Worm (Caenorhabditis elegans) whole organism, L3 larva: ENCODE data around the gene tps-1.

ENCODE experiments used
- R02D3.7 ChIP-seq: fragments of 150-350 bp; optimal IDR thresholded peaks from 2 replicates; lab custom pipeline; 2014; ENCODE audit warnings: missing biosample characterization, missing genetic modification characterization
- aly-2 ChIP-seq: fragments of 150-350 bp; optimal IDR thresholded peaks from 2 replicates; lab custom pipeline; 2014; ENCODE audit warnings: missing biosample characterization, missing genetic modification characterization
- ceh-28 ChIP-seq: fragments of 150-350 bp; optimal IDR thresholded peaks from 2 replicates; lab custom pipeline; 2014; ENCODE audit warnings: missing biosample characterization, missing genetic modification reagents, missing genetic modification characterization
- ceh-82 ChIP-seq: fragments of 150-350 bp; optimal IDR thresholded peaks from 2 replicates; lab custom pipeline; 2014; ENCODE audit warnings: missing biosample characterization, missing genetic modification characterization
- ceh-9 ChIP-seq: sonication (generic microtip); optimal IDR thresholded peaks from 2 replicates; lab custom pipeline; 2018; ENCODE audit warnings: missing biosample characterization, missing genetic modification characterization
- daf-12 ChIP-seq: fragments of 150-350 bp; optimal IDR thresholded peaks from 2 replicates; lab custom pipeline; 2014; ENCODE audit warnings: missing biosample characterization, missing genetic modification reagents, missing genetic modification characterization
- egl-5 ChIP-seq: fragments of 150-350 bp; optimal IDR thresholded peaks from 2 replicates; lab custom pipeline; 2017; ENCODE audit warnings: missing biosample characterization, missing genetic modification reagents, missing genetic modification characterization, inconsistent platforms
- elt-1 ChIP-seq: fragments of 150-350 bp; optimal IDR thresholded peaks from 2 replicates; lab custom pipeline; 2014; ENCODE audit warnings: missing biosample characterization, missing genetic modification characterization
- elt-2 ChIP-seq: sonication (generic microtip); optimal IDR thresholded peaks from 2 replicates; lab custom pipeline; 2016; ENCODE audit warnings: missing genetic modification reagents, mild to moderate bottlenecking, missing genetic modification characterization, missing compliant biosample characterization
- elt-3 ChIP-seq, 3 experiments: fragments of 150-350 bp in 1 of 3; sonication (generic microtip) in 2 of 3; optimal IDR thresholded peaks; 2 replicates in 2 of 3; 4 replicates in 1 of 3; lab custom pipeline; 2014 to 2017; ENCODE audit warnings: missing biosample characterization in 3 of 3, missing genetic modification characterization in 3 of 3
- eor-1 ChIP-seq, 2 experiments: fragments of 150-350 bp; optimal IDR thresholded peaks; 2 replicates each; lab custom pipeline; 2014 to 2018; ENCODE audit warnings: missing biosample characterization in 2 of 2, missing genetic modification characterization in 2 of 2
- fkh-2 ChIP-seq: fragments of 150-350 bp; optimal IDR thresholded peaks from 2 replicates; lab custom pipeline; 2014; ENCODE audit warnings: missing biosample characterization, missing genetic modification reagents, missing genetic modification characterization
- hmg-11 ChIP-seq: sonication (generic microtip); optimal IDR thresholded peaks from 2 replicates; lab custom pipeline; 2016; ENCODE audit warnings: missing genetic modification characterization, missing compliant biosample characterization
- jun-1 ChIP-seq: fragments of 150-350 bp; optimal IDR thresholded peaks from 2 replicates; lab custom pipeline; 2014; ENCODE audit warnings: missing biosample characterization, missing genetic modification reagents, missing genetic modification characterization
- lin-15B ChIP-seq: fragments of 150-350 bp; optimal IDR thresholded peaks from 2 replicates; lab custom pipeline; 2014; ENCODE audit warnings: missing biosample characterization, missing genetic modification characterization
- lin-39 ChIP-seq: fragments of 150-350 bp; optimal IDR thresholded peaks from 2 replicates; lab custom pipeline; 2018; ENCODE audit warnings: missing biosample characterization, missing genetic modification reagents, missing genetic modification characterization
- lsy-12 ChIP-seq: sonication (generic microtip); optimal IDR thresholded peaks from 2 replicates; lab custom pipeline; 2016; ENCODE audit warnings: mild to moderate bottlenecking, missing genetic modification characterization, missing compliant biosample characterization
- mml-1 ChIP-seq: fragments of 150-350 bp; sonication (generic microtip); optimal IDR thresholded peaks from 3 replicates; lab custom pipeline; 2014; ENCODE audit warnings: missing biosample characterization, missing genetic modification characterization
- nfya-1 ChIP-seq: sonication (generic microtip); optimal IDR thresholded peaks from 2 replicates; lab custom pipeline; 2017; ENCODE audit warnings: missing genetic modification characterization, mild to moderate bottlenecking, missing compliant biosample characterization, antibody characterized with exemption, moderate library complexity; ENCODE audit not compliant: insufficient read depth
- nhr-11 ChIP-seq: fragments of 150-350 bp; optimal IDR thresholded peaks from 2 replicates; lab custom pipeline; 2014; ENCODE audit warnings: missing biosample characterization, missing genetic modification characterization
- nhr-12 ChIP-seq: fragments of 150-350 bp; optimal IDR thresholded peaks from 2 replicates; lab custom pipeline; 2014; ENCODE audit warnings: missing biosample characterization, missing genetic modification characterization
- nhr-23 ChIP-seq: fragments of 150-350 bp; optimal IDR thresholded peaks from 2 replicates; lab custom pipeline; 2014; ENCODE audit warnings: missing biosample characterization, missing genetic modification reagents, missing genetic modification characterization
- nhr-237 ChIP-seq: fragments of 150-350 bp; optimal IDR thresholded peaks from 2 replicates; lab custom pipeline; 2014; ENCODE audit warnings: missing biosample characterization, missing genetic modification characterization
- nhr-25 ChIP-seq: sonication (generic microtip); optimal IDR thresholded peaks from 2 replicates; lab custom pipeline; 2017; ENCODE audit warnings: missing biosample characterization, missing genetic modification characterization
- nhr-28 ChIP-seq: fragments of 150-350 bp; optimal IDR thresholded peaks from 2 replicates; lab custom pipeline; 2014; ENCODE audit warnings: missing biosample characterization, missing genetic modification characterization
- nhr-43 ChIP-seq: sonication (generic microtip); optimal IDR thresholded peaks from 2 replicates; lab custom pipeline; 2016; ENCODE audit warnings: mild to moderate bottlenecking, missing genetic modification characterization, missing compliant biosample characterization; ENCODE audit not compliant: poor library complexity, severe bottlenecking
- nhr-67 ChIP-seq: fragments of 150-350 bp; optimal IDR thresholded peaks from 2 replicates; lab custom pipeline; 2014; ENCODE audit warnings: missing biosample characterization, missing genetic modification characterization
- nhr-77 ChIP-seq: fragments of 150-350 bp; optimal IDR thresholded peaks from 2 replicates; lab custom pipeline; 2014; ENCODE audit warnings: missing biosample characterization, missing genetic modification characterization
- pha-4 ChIP-seq: fragments of 150-350 bp; optimal IDR thresholded peaks from 2 replicates; lab custom pipeline; 2014; ENCODE audit warnings: missing biosample characterization, missing genetic modification reagents, missing genetic modification characterization
- sea-2 ChIP-seq: fragments of 150-350 bp; sonication (generic microtip); optimal IDR thresholded peaks from 4 replicates; lab custom pipeline; 2014; ENCODE audit warnings: missing biosample characterization, missing genetic modification reagents, missing genetic modification characterization
- skn-1 ChIP-seq: fragments of 150-350 bp; optimal IDR thresholded peaks from 2 replicates; lab custom pipeline; 2014; ENCODE audit warnings: missing biosample characterization, missing genetic modification characterization
- snpc-4 ChIP-seq: fragments of 150-350 bp; optimal IDR thresholded peaks from 2 replicates; lab custom pipeline; 2014; ENCODE audit warnings: missing biosample characterization, missing genetic modification characterization
- unc-62 ChIP-seq: fragments of 150-350 bp; sonication (generic microtip); optimal IDR thresholded peaks from 4 replicates; lab custom pipeline; 2014; ENCODE audit warnings: missing biosample characterization, missing genetic modification reagents, missing genetic modification characterization
- zag-1 ChIP-seq: fragments of 150-350 bp; optimal IDR thresholded peaks from 2 replicates; lab custom pipeline; 2014; ENCODE audit warnings: missing biosample characterization, missing genetic modification characterization

The tps-1 gene

DNA sequence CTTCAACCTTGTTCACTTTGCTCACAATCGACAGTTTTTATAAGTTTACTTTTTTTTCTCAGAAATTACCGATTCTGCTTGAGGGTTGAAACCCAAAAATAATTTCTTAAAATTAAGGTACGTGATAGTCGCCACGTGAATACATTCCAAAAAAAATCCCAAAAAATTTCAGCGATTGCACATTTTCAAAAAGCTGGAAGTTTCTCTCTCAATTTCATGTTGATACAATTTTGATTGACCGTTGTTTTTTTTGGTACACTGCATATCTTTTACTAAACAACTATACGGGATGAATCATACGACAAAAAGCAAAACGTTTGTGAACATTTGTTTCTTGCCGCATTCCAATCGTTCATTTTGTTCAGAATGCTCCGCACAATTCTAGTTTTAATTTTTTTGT is 35.9 kb downstream of the tps-1 start, which contains the start of gene C36E6.8:
TSS of gene C36E6.8 (plus strand) at position 301 of the 400 bp plus-strand sequence.
- TF ChIP-seq nhr-77 (tag; lab: Kevin White, UChicago): no peak
- TF ChIP-seq snpc-4 (tag; lab: Kevin White, UChicago): no peak
- no peak for TF ChIP-seq fkh-2 (tag; lab: Kevin White, UChicago)
- TF ChIP-seq lsy-12 (tag; lab: Kevin White, UChicago): no peak
- no peak for TF ChIP-seq hmg-11 (tag; lab: Kevin White, UChicago)
- no peak for TF ChIP-seq nhr-28 (tag; lab: Kevin White, UChicago)
- no peak for TF ChIP-seq ceh-9 (tag; lab: Kevin White, UChicago)
- no peak for TF ChIP-seq nhr-23 (tag; lab: Kevin White, UChicago)
- no peak for TF ChIP-seq egl-5
- no peak for TF ChIP-seq ceh-82 (tag; lab: Kevin White, UChicago)
- no peak for TF ChIP-seq nhr-237 (tag; lab: Kevin White, UChicago)
- no peak for TF ChIP-seq ceh-28 (tag; lab: Kevin White, UChicago)
- no peak for TF ChIP-seq elt-2 (tag; lab: Kevin White, UChicago)
- TF ChIP-seq nfya-1 (tag; lab: Kevin White, UChicago): no peak
- TF ChIP-seq jun-1: no peak

DNA sequence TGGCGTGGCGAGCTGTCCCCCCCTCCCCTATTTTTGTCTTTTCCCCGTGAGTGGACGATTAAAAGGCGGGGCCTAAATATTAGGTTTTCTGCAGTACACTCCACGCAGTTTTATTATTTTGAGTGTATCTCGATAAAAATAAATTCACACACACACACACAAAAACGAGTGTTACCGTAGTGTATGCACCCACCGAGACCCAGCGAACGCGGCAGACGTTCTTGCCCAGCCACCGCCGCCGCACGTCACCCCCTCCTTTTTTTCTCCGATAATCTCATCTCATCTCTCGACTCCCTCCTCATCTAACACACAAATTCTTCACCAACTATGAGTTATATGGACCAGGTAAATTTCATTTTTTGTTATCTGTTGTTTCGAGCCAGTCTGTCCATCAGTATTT is 40.1 kb downstream of the tps-1 start, which contains the start of gene fubl-3:
TSS of gene fubl-3 (plus strand) at position 212 of the 400 bp plus-strand sequence.
- TF ChIP-seq nhr-25 (tag; lab: Kevin White, UChicago) (peak; percentile 7), R02D3.7 (tag; lab: Kevin White, UChicago) (no peak), nfya-1 (tag; lab: Kevin White, UChicago) (peak; percentile 82), lin-15B (tag; lab: Kevin White, UChicago) (peak; percentile 27), eor-1 (tag; optimal IDR thresholded peaks at IDR 0.05; lab: Kevin White, UChicago) (no peak), skn-1 (peak; percentile 11), nhr-23 (tag; lab: Kevin White, UChicago) (peak; percentile 14), snpc-4 (tag; lab: Kevin White, UChicago) (peak; percentile 72), elt-1 (tag; lab: Kevin White, UChicago) (peak; percentile 1), pha-4 (tag; lab: Kevin White, UChicago) (peak; percentile 23), lin-39 (tag; lab: Kevin White, UChicago) (peak; percentile 55), elt-2 (tag; lab: Kevin White, UChicago) (peak; percentile 27), sea-2 (GFP tag; lab: Kevin White, UChicago) (no peak)

- TF ChIP-seq nhr-12 (tag; lab: Kevin White, UChicago) (no peak), egl-5 (peak; percentile 91)
These were observed 45.5 kb downstream of the tps-1 start, which contains the start of gene pbo-6 for ce11 chrX:17428803-17429202. Gene pbo-6, plus strand, starts transcription at chrX:17429042.

DNA sequence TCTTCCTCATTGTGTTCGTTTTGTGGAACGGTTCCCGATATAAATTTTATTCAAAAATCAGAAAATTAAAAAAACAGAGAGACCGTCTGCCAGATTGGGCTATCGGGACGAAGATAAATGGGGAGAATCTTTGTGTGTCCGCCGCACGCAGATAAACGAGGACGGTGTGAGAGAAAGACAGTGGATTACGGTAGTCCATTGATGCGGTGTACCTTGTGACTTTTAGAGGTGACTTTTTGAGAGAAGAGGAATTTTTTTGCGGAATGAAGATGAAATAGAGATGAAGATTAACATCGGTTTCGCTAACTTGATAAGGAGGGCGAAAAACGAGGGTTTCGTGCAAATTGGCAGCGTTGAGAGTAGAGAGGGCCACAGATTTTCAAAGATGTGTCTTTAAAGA is 46.6 kb downstream of the tps-1 start:
- no peak for TF ChIP-seq fkh-2 (tag; lab: Kevin White, UChicago)
- no peak for TF ChIP-seq nhr-67 (tag; lab: Kevin White, UChicago)
- no peak for TF ChIP-seq eor-1 (tag; optimal IDR thresholded peaks at IDR 0.05; lab: Kevin White, UChicago)
- TF ChIP-seq snpc-4 (tag; lab: Kevin White, UChicago): no peak
- peak; percentile 55 for TF ChIP-seq unc-62 (GFP tag; lab: Kevin White, UChicago)
- no peak for TF ChIP-seq nhr-237 (tag; lab: Kevin White, UChicago)
- TF ChIP-seq zag-1 (tag; lab: Kevin White, UChicago): no peak
- no peak for TF ChIP-seq sea-2 (GFP tag; lab: Kevin White, UChicago)
- TF ChIP-seq aly-2 (tag; lab: Kevin White, UChicago): no peak
- TF ChIP-seq nhr-25 (tag; lab: Kevin White, UChicago): peak; percentile 60
- TF ChIP-seq nhr-11 (tag; lab: Kevin White, UChicago): no peak
- TF ChIP-seq hmg-11 (tag; lab: Kevin White, UChicago): no peak
- no peak for TF ChIP-seq daf-12
- TF ChIP-seq elt-1 (tag; lab: Kevin White, UChicago): peak; percentile 94
- TF ChIP-seq nhr-23 (tag; lab: Kevin White, UChicago): peak; percentile 76
- peak; percentile 25 for TF ChIP-seq nfya-1 (tag; lab: Kevin White, UChicago)
- TF ChIP-seq mml-1 (tag; lab: Kevin White, UChicago): no peak
- peak in 1 of 3 experiments; percentile 25 for TF ChIP-seq elt-3 (tag; optimal IDR thresholded peaks at IDR 0.05; lab: Kevin White, UChicago)
- TF ChIP-seq nhr-43 (tag; lab: Kevin White, UChicago): peak; percentile 52
